Fruit fly (Drosophila melanogaster): ENCODE results near the gene laf.

DNA sequence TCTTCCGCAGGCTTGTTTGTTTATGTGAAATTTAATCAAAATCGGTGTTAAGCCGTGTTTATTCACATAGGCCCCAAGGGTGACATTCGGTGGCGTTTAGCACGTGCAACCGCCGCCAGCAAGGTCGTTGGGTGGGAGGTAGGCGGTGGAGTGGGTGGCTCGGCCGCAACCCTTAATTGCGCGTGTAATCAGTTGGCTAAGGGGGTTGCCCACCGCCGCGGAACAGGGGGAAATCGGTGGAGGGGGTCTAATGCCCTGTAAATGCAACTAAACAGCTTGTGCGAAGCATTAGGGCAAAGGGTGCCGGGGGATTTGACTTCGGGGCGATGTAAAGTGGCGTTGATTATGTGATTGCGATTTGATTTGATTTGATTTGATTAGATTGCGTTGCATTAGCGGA is 25.2 kb upstream of the laf start:
- TF ChIP-seq CG4360 (GFP tag; IDR thresholded peaks at IDR 0.05), result no peak
- no peak for TF ChIP-seq Eip74EF (GFP tag; optimal IDR thresholded peaks at IDR 0.05)
- TF ChIP-seq CG13424 (tag; optimal IDR thresholded peaks at IDR 0.05), result no peak

Measured in whole organism, embryonic.